Worm (Caenorhabditis elegans): Measurements from ENCODE around the gene gba-3.

- no peak for TF ChIP-seq ceh-36 (tag; optimal IDR thresholded peaks at IDR 0.05)
- TF ChIP-seq ama-1 (optimal IDR thresholded peaks at IDR 0.05) = no peak
- no peak for TF ChIP-seq hmbx-1 (tag; optimal IDR thresholded peaks at IDR 0.05)
- TF ChIP-seq ets-7 (tag; optimal IDR thresholded peaks at IDR 0.05) = no peak
- no peak for TF ChIP-seq sea-1 (GFP tag; conservative IDR thresholded peaks at IDR 0.05)
- TF ChIP-seq aly-1 (tag; optimal IDR thresholded peaks at IDR 0.05) = no peak
Observed at ce11 chrIV:17474047-17474446, 913 bp downstream of the gba-3 start.

Data from whole organism, early embryonic.